Fruit fly (Drosophila melanogaster): ENCODE measurements around the gene Gtpx.

The Gtpx gene

DNA sequence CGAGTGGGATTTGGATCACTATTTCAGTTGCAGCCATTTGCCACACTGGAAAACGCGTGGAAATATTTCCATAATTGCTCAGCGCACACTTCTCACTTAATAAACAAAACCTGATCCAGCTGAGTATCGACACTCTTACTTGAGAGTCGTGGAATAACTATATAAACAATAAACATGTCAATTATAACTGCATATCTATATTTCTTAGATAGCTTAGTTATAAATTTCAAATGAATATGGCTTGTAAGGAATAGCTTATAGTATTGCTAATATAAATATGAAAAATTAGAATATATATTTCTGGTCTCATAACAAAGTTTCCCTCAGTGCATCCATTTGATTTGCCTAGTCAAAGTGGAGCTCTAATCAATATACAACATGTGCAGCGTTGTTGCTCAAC, 42.8 kb upstream of the Gtpx start (continued):
- TF ChIP-seq prd (optimal IDR thresholded peaks at IDR 0.05) (no peak), prd (GFP tag; IDR thresholded peaks at IDR 0.05) (no peak), ind (GFP tag; optimal IDR thresholded peaks at IDR 0.05) (no peak), CG12391 (tag; optimal IDR thresholded peaks at IDR 0.05) (peak; percentile 6), dmrt99B (tag; optimal IDR thresholded peaks at IDR 0.05) (peak; percentile 19), Lhr (GFP tag; optimal IDR thresholded peaks at IDR 0.05) (no peak), wek (GFP tag; optimal IDR thresholded peaks at IDR 0.05) (no peak), Meics (GFP tag; optimal IDR thresholded peaks at IDR 0.05) (no peak), CG7839 (tag; optimal IDR thresholded peaks at IDR 0.05) (no peak), da (GFP tag; optimal IDR thresholded peaks at IDR 0.05) (no peak), Med (GFP tag) (no peak), Dll (GFP tag; IDR thresholded peaks at IDR 0.05; ENCODE audit: partially characterized antibody) (no peak), CG7786 (GFP tag; optimal IDR thresholded peaks at IDR 0.05) (no peak), CG7963 (GFP tag; IDR thresholded peaks at IDR 0.05; ENCODE audit: partially characterized antibody) (no peak), CG16863 (GFP tag; optimal IDR thresholded peaks at IDR 0.05) (no peak), CG16779 (GFP tag; IDR thresholded peaks at IDR 0.05) (no peak), Drgx (GFP tag; IDR thresholded peaks at IDR 0.05) (peak; percentile 35; the same call in 1 of the 2 replicates), odd (GFP tag; optimal IDR thresholded peaks at IDR 0.05) (no peak), CG15269 (tag; optimal IDR thresholded peaks at IDR 0.05) (peak; percentile 39), CG13424 (tag; optimal IDR thresholded peaks at IDR 0.05) (peak; percentile 22), Hr51 (GFP tag; optimal IDR thresholded peaks at IDR 0.05) (peak in 1 of 2 experiments; percentile 57), CG4854 (GFP tag; optimal IDR thresholded peaks at IDR 0.05) (no peak), kah (GFP tag; optimal IDR thresholded peaks at IDR 0.05) (no peak), CG15696 (tag; optimal IDR thresholded peaks at IDR 0.05) (no peak), az2 (GFP tag; optimal IDR thresholded peaks at IDR 0.05) (no peak), bsh (GFP tag; optimal IDR thresholded peaks at IDR 0.05) (no peak), CG1602 (GFP tag; optimal IDR thresholded peaks at IDR 0.05) (no peak), sr (GFP tag; IDR thresholded peaks at IDR 0.05) (no peak), eve (GFP tag; optimal IDR thresholded peaks at IDR 0.05) (peak in 1 of 2 experiments; percentile 29), CG1024 (GFP tag; IDR thresholded peaks at IDR 0.05) (no peak), vvl (GFP tag; IDR thresholded peaks at IDR 0.05) (0 out of 2 replicates have a peak, but pooled peaks have one; percentile 29), Oli (tag; optimal IDR thresholded peaks at IDR 0.05) (peak; percentile 35), dimm (GFP tag; IDR thresholded peaks at IDR 0.05) (no peak), inv (GFP tag; IDR thresholded peaks at IDR 0.05; ENCODE audit: partially characterized antibody) (no peak), row (GFP tag; IDR thresholded peaks at IDR 0.05) (no peak; the same call in 2 of the 3 replicates), insv (GFP tag; optimal IDR thresholded peaks at IDR 0.05) (no peak), ase (GFP tag; IDR thresholded peaks at IDR 0.05) (no peak), CG12299 (tag; optimal IDR thresholded peaks at IDR 0.05) (no peak), sqz (GFP tag; optimal IDR thresholded peaks at IDR 0.05) (no peak)

DNA sequence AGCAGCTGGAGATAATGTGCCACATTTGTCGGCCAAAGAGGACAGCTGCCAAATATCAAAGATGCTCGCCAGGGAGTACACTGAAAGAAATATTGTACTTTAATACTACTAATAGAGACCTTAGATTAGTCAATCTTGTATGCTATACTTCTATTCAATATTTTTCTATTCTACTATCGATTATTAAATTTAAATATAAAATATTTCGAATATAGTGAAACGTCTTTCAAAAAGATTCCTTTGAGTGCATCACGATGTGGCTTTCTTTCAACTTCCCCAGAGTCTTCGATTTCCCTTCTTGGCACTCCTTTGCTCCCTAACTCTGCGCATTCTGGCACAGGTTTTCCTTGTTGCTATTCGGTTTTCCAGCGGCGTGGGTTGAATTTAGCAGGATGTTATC, 41.2 kb upstream of the Gtpx start:
- no peak for TF ChIP-seq Lhr (GFP tag; optimal IDR thresholded peaks at IDR 0.05)
- TF ChIP-seq zen2 (GFP tag; IDR thresholded peaks at IDR 0.05; ENCODE audit: partially characterized antibody), result no peak
- no peak for TF ChIP-seq crp (GFP tag; optimal IDR thresholded peaks at IDR 0.05)
- TF ChIP-seq Drgx (GFP tag; IDR thresholded peaks at IDR 0.05), result peak; percentile 14; the same call in 1 of the 2 replicates
- TF ChIP-seq sens (GFP tag), result peak; percentile 57
- TF ChIP-seq tin (GFP tag; optimal IDR thresholded peaks at IDR 0.05), result no peak
- TF ChIP-seq gem (tag; optimal IDR thresholded peaks at IDR 0.05), result peak; percentile 14
- no peak for TF ChIP-seq Max (GFP tag; optimal IDR thresholded peaks at IDR 0.05)
- TF ChIP-seq CG17612 (GFP tag; IDR thresholded peaks at IDR 0.05), result no peak
- TF ChIP-seq CG34224 (GFP tag; IDR thresholded peaks at IDR 0.05; ENCODE audit: partially characterized antibody), result no peak
